Fruit fly (Drosophila melanogaster) whole organism, embryonic: Measurements from ENCODE around the gene Gr32a.

ENCODE experiments used
- gem ChIP-seq: fragments of 200-800 bp; sonication (Bioruptor generic); optimal IDR thresholded peaks from 2 replicates; lab custom pipeline; 2019; ENCODE audit warnings: missing biosample characterization, mild to moderate bottlenecking, missing genetic modification characterization, moderate library complexity
- wek ChIP-seq: fragments of 200-800 bp; sonication (Bioruptor generic); optimal IDR thresholded peaks from 3 replicates; lab custom pipeline; 2018; ENCODE audit warnings: missing biosample characterization, mild to moderate bottlenecking, missing genetic modification characterization, moderate library complexity

DNA sequence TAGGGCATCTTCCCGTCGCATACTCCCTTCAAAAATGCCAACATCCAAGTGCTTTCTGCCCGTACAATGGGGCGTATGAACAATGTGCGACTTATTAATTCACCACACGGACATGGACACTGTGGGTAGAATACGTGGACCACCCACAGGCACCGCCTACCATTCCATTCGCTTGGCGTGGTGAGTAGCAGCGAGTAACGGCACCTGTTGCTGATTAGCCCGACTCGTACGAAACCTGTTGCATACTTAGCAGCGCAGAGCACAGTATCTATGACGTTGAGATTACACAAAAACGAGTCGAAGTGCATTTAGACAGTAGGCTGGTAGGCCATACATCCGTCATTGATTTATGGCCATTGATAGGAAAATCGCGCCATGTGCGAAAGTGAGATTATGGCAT lies 31.8 kb upstream of the Gr32a start:
- TF ChIP-seq gem (tag; lab: Kevin White, UChicago) = no peak
- no peak for TF ChIP-seq wek
